Worm (Caenorhabditis elegans): ENCODE measurements around the gene F55A11.1.

F55A11.1 gene

DNA sequence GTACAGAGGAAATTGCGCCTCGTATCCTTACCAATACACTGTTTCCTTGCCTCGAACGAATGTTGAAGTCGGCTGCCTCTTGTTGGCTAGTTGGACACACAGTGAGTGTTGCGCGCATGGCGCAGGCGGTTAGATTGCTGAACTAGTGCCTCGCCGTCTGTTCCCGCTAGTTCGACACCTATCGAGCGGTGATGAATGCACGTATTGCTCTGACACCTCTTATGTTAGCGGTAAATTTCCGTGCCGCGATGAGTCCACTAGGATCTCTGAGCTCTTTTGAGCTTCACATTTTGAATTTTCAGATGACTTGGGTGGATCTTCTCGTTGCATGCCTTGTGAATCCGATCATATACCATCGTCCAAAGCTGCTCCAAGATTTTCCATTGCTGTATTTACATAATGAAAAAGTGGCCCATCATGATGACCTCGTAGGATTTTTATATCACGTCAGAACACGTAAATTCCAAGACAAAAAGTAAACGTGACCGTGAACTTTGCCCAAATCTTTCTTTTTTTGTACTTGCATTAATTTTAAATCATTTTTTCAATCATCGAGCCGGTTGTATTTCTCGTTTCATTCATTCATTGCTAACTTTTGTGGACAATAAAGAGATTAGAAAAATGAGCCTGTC, 18.7 kb upstream of the F55A11.1 start, which contains the start of gene F55A11.11 (continued):
- TF ChIP-seq nhr-20 (tag; optimal IDR thresholded peaks at IDR 0.05): peak; percentile 82
- TF ChIP-seq ztf-11 (tag; optimal IDR thresholded peaks at IDR 0.05): peak in 1 of 2 experiments; percentile 23
- peak in 1 of 2 experiments; percentile 72 for TF ChIP-seq mdl-1 (tag; optimal IDR thresholded peaks at IDR 0.05)
- TF ChIP-seq nhr-12 (tag; optimal IDR thresholded peaks at IDR 0.05): peak; percentile 9
- TF ChIP-seq nhr-28 (tag; optimal IDR thresholded peaks at IDR 0.05): no peak
- peak; percentile 82 for TF ChIP-seq rnt-1 (tag; optimal IDR thresholded peaks at IDR 0.05)
- TF ChIP-seq grh-1 (GFP tag; IDR thresholded peaks at IDR 0.05): peak; percentile 11; the same call in 1 of the 2 replicates
- peak; percentile 35 for TF ChIP-seq jun-1 (tag; optimal IDR thresholded peaks at IDR 0.05)
- no peak for TF ChIP-seq fkh-10 (GFP tag; optimal IDR thresholded peaks at IDR 0.05)
- peak; percentile 68 for TF ChIP-seq dsc-1 (tag; optimal IDR thresholded peaks at IDR 0.05)
- TF ChIP-seq skn-1 (tag; optimal IDR thresholded peaks at IDR 0.05): peak; percentile 79
- peak; percentile 81 for TF ChIP-seq nhr-47 (tag; optimal IDR thresholded peaks at IDR 0.05)
- no peak for TF ChIP-seq hlh-17 (GFP tag; optimal IDR thresholded peaks at IDR 0.05; ENCODE audit: borderline replicate concordance)
- TF ChIP-seq unc-98 (GFP tag; IDR thresholded peaks at IDR 0.05): no peak
- TF ChIP-seq nhr-77 (tag; optimal IDR thresholded peaks at IDR 0.05): peak; percentile 35
- TF ChIP-seq egl-13 (tag; optimal IDR thresholded peaks at IDR 0.05): peak; percentile 47
- TF ChIP-seq lin-13 (GFP tag; optimal IDR thresholded peaks at IDR 0.05): peak; percentile 11
- TF ChIP-seq irx-1 (tag; optimal IDR thresholded peaks at IDR 0.05): peak; percentile 45
- TF ChIP-seq fkh-8 (tag; optimal IDR thresholded peaks at IDR 0.05): peak; percentile 47
- peak; percentile 45 for TF ChIP-seq blmp-1 (tag; optimal IDR thresholded peaks at IDR 0.05)
- TF ChIP-seq egl-27 (tag; optimal IDR thresholded peaks at IDR 0.05): no peak
- TF ChIP-seq dpl-1 (GFP tag; optimal IDR thresholded peaks at IDR 0.05): peak; percentile 43 to 54 (median 51)
- no peak for TF ChIP-seq sox-4 (tag; optimal IDR thresholded peaks at IDR 0.05)
- peak; percentile 47 to 67 (median 55) for TF ChIP-seq ceh-82 (tag; optimal IDR thresholded peaks at IDR 0.05)
- TF ChIP-seq snu-23 (GFP tag; optimal IDR thresholded peaks at IDR 0.05): peak; percentile 83
- TF ChIP-seq alr-1 (tag; optimal IDR thresholded peaks at IDR 0.05; ENCODE audit: borderline replicate concordance): no peak
- TF ChIP-seq ztf-4 (tag; optimal IDR thresholded peaks at IDR 0.05): peak; percentile 61
- no peak for TF ChIP-seq ceh-90 (tag; optimal IDR thresholded peaks at IDR 0.05)
- TF ChIP-seq fkh-4 (tag; optimal IDR thresholded peaks at IDR 0.05; ENCODE audit: borderline replicate concordance): no peak
- TF ChIP-seq unc-62 (GFP tag; optimal IDR thresholded peaks at IDR 0.05): no peak
- no peak for TF ChIP-seq snpc-4 (tag; optimal IDR thresholded peaks at IDR 0.05)
- peak; percentile 42 for TF ChIP-seq unc-86 (tag; optimal IDR thresholded peaks at IDR 0.05)
- TF ChIP-seq nhr-84 (tag; optimal IDR thresholded peaks at IDR 0.05): no peak
- TF ChIP-seq pax-3 (tag; optimal IDR thresholded peaks at IDR 0.05): peak; percentile 56
- peak; percentile 63 to 81 for TF ChIP-seq lin-35 (GFP tag; optimal IDR thresholded peaks at IDR 0.05)
- TF ChIP-seq ceh-88 (GFP tag; IDR thresholded peaks at IDR 0.05): no peak
- TF ChIP-seq isw-1 (GFP tag; IDR thresholded peaks at IDR 0.05): no peak
- no peak for TF ChIP-seq ces-1 (GFP tag; optimal IDR thresholded peaks at IDR 0.05)
- TF ChIP-seq tlp-1 (tag; optimal IDR thresholded peaks at IDR 0.05): no peak
- no peak for TF ChIP-seq ets-5 (GFP tag; IDR thresholded peaks at IDR 0.05)
- TF ChIP-seq nhr-237 (tag; optimal IDR thresholded peaks at IDR 0.05): no peak
- TF ChIP-seq pag-3 (tag; optimal IDR thresholded peaks at IDR 0.05; ENCODE audit: borderline replicate concordance, insufficient read depth): no peak
- peak; percentile 72 for TF ChIP-seq swsn-7 (tag; optimal IDR thresholded peaks at IDR 0.05)
- TF ChIP-seq vab-15 (tag; optimal IDR thresholded peaks at IDR 0.05): peak; percentile 3
- no peak for TF ChIP-seq hpl-2 (GFP tag; optimal IDR thresholded peaks at IDR 0.05)
- peak; percentile 71 to 85 for TF ChIP-seq lsy-2 (tag; optimal IDR thresholded peaks at IDR 0.05)
- TF ChIP-seq mep-1 (tag; optimal IDR thresholded peaks at IDR 0.05): peak; percentile 42
- peak; percentile 28 for TF ChIP-seq nhr-76 (tag; optimal IDR thresholded peaks at IDR 0.05)
- no peak for TF ChIP-seq zag-1 (tag; optimal IDR thresholded peaks at IDR 0.05)
- no peak for TF ChIP-seq aha-1 (tag; optimal IDR thresholded peaks at IDR 0.05)
- peak; percentile 0 for TF ChIP-seq efl-3 (GFP tag; optimal IDR thresholded peaks at IDR 0.05)
- TF ChIP-seq hlh-4 (tag; optimal IDR thresholded peaks at IDR 0.05): no peak

All from whole organism, L1 larva.